Worm (Caenorhabditis elegans): Measurements from ENCODE around the gene dgk-2.

dgk-2 gene

DNA sequence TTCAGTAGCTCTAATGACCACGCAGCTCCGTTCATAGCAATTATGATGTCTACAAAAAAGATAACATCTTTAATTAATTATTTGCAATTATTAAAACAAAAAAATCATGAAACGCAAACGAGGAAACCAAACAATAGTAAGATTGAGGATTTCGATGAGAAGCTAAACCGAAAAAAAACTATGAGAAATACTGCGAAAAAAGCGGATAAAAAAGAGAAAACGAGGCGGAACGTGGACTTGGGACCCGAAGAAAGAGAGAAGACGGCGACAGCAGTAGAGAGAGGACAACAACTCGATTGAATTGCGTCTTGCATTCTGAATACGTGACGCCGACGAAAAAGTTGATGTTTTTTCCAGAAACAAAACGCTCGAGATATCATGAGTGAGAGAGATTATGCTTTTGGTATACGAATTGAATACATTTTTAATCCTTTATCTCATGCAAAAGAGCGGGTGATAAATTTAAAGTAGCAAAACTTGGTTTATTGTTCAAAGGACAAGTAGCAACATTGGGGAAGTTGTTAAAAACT, 15.3 kb downstream of the dgk-2 start, which contains the start of gene ncr-1:
ncr-1 (minus strand) TSS at position 51 of the 530 bp plus-strand sequence.
- TF ChIP-seq C34F6.9 (tag; optimal IDR thresholded peaks at IDR 0.05): peak; percentile 12
- TF ChIP-seq ama-1 (optimal IDR thresholded peaks at IDR 0.05): no peak
- peak; percentile 56 for TF ChIP-seq unc-55 (GFP tag; optimal IDR thresholded peaks at IDR 0.05)
- no peak for TF ChIP-seq nhr-10 (tag; optimal IDR thresholded peaks at IDR 0.05)

ce11 chrX:4484072-4484471, 20.1 kb downstream of the dgk-2 start:
- TF ChIP-seq blmp-1 (tag; optimal IDR thresholded peaks at IDR 0.05; ENCODE audit: insufficient read depth): peak; percentile 5
- TF ChIP-seq fos-1 (tag; optimal IDR thresholded peaks at IDR 0.05): peak; percentile 15
- TF ChIP-seq lin-13 (GFP tag; optimal IDR thresholded peaks at IDR 0.05): no peak
- TF ChIP-seq nhr-129 (tag; optimal IDR thresholded peaks at IDR 0.05): peak; percentile 5

- TF ChIP-seq nhr-6 (tag; optimal IDR thresholded peaks at IDR 0.05): no peak
- TF ChIP-seq crh-2 (tag; optimal IDR thresholded peaks at IDR 0.05): peak; percentile 39
- no peak for TF ChIP-seq Y55F3AM.14 (GFP tag; optimal IDR thresholded peaks at IDR 0.05)
- TF ChIP-seq nhr-129 (tag; optimal IDR thresholded peaks at IDR 0.05): no peak
- peak; percentile 91 for TF ChIP-seq fos-1 (tag; optimal IDR thresholded peaks at IDR 0.05)
- no peak for TF ChIP-seq nhr-23 (tag; optimal IDR thresholded peaks at IDR 0.05)
These were observed 23.4 kb downstream of the dgk-2 start for ce11 chrX:4480800-4481199.

DNA sequence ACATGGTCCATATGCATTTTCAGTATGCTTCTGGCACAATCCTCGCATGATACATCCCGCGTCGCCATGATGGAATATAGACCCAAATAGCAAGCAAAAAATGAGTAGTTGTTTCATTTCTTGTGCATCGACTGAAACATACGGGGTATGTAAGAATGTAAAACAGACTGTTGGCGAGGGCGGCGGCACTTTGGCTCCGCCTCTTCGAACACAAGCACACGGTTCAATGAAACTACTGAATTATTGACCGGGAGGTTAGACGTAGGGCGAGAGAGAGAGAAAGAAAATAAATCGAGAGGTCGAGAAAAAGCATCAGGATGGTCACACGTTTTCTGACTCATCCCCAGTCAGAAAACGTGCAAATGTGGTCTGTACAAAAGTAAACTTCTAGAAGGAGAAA, 24.2 kb downstream of the dgk-2 start:
- TF ChIP-seq unc-55 (GFP tag; optimal IDR thresholded peaks at IDR 0.05) (no peak), fos-1 (tag; optimal IDR thresholded peaks at IDR 0.05) (no peak), ztf-11 (tag; optimal IDR thresholded peaks at IDR 0.05) (no peak), nhr-6 (tag; optimal IDR thresholded peaks at IDR 0.05) (no peak), nhr-129 (tag; optimal IDR thresholded peaks at IDR 0.05) (no peak), blmp-1 (tag; optimal IDR thresholded peaks at IDR 0.05; ENCODE audit: insufficient read depth) (no peak), nhr-21 (tag; optimal IDR thresholded peaks at IDR 0.05) (no peak), nhr-12 (tag; optimal IDR thresholded peaks at IDR 0.05) (no peak), egl-27 (tag; optimal IDR thresholded peaks at IDR 0.05) (no peak), lin-13 (GFP tag; optimal IDR thresholded peaks at IDR 0.05) (no peak), aly-2 (tag; optimal IDR thresholded peaks at IDR 0.05) (no peak), ztf-4 (tag; optimal IDR thresholded peaks at IDR 0.05) (no peak), alr-1 (tag; optimal IDR thresholded peaks at IDR 0.05) (no peak), lsy-2 (tag; optimal IDR thresholded peaks at IDR 0.05) (no peak), elt-1 (tag; optimal IDR thresholded peaks at IDR 0.05) (no peak)

DNA sequence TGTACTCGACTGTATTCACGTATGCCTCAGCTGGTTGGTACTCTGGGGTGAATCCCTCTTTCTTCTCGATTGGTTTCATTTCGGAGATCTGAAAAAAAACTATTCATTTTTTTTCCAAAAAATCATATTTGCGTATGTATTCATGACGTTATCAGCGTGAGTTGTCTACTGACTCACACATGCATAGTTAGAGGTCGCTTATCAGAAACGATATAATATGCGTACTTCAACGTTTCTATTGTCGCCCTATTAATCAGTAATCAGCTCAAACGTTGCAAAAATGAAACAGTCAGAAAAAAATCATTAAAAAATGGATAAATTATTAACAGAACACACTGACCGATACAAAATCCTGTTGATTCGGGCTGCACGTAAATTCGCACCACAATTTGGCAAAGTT, 25.7 kb downstream of the dgk-2 start:
- TF ChIP-seq skn-1 (tag; optimal IDR thresholded peaks at IDR 0.05) (no peak), crh-2 (tag; optimal IDR thresholded peaks at IDR 0.05) (peak; percentile 41), fos-1 (tag; optimal IDR thresholded peaks at IDR 0.05) (peak; percentile 99), nhr-77 (tag; optimal IDR thresholded peaks at IDR 0.05) (no peak)

ce11 chrX:4469297-4469816, 34.8 kb downstream of the dgk-2 start, which contains the start of gene asb-2:
TSS of gene asb-2 (plus strand) at chrX:4469766.
- TF ChIP-seq sem-4 (tag; optimal IDR thresholded peaks at IDR 0.05) (peak; percentile 77), nhr-21 (tag; optimal IDR thresholded peaks at IDR 0.05) (peak; percentile 87), ceh-16 (tag; optimal IDR thresholded peaks at IDR 0.05) (peak; percentile 42), F13H6.1 (tag; optimal IDR thresholded peaks at IDR 0.05) (peak; percentile 78), lin-39 (tag; optimal IDR thresholded peaks at IDR 0.05) (no peak), unc-39 (tag; optimal IDR thresholded peaks at IDR 0.05) (no peak), ZK546.5 (tag; optimal IDR thresholded peaks at IDR 0.05) (no peak), ztf-11 (tag; optimal IDR thresholded peaks at IDR 0.05) (no peak), elt-1 (tag; optimal IDR thresholded peaks at IDR 0.05) (no peak), zag-1 (tag; optimal IDR thresholded peaks at IDR 0.05) (peak; percentile 50), unc-55 (GFP tag; optimal IDR thresholded peaks at IDR 0.05) (peak; percentile 88), mdl-1 (tag; optimal IDR thresholded peaks at IDR 0.05) (no peak), mbf-1 (tag; optimal IDR thresholded peaks at IDR 0.05) (no peak), fos-1 (tag; optimal IDR thresholded peaks at IDR 0.05) (peak; percentile 78), unc-62 (GFP tag; optimal IDR thresholded peaks at IDR 0.05) (no peak), sma-3 (GFP tag; optimal IDR thresholded peaks at IDR 0.05) (peak; percentile 90), nhr-6 (tag; optimal IDR thresholded peaks at IDR 0.05) (peak; percentile 57), nhr-129 (tag; optimal IDR thresholded peaks at IDR 0.05) (peak; percentile 94), R02D3.7 (tag; optimal IDR thresholded peaks at IDR 0.05) (peak; percentile 4), sma-9 (GFP tag; optimal IDR thresholded peaks at IDR 0.05) (peak; percentile 88), sma-9 (tag; optimal IDR thresholded peaks at IDR 0.05) (no peak), nhr-23 (tag; optimal IDR thresholded peaks at IDR 0.05) (no peak), ztf-4 (tag; optimal IDR thresholded peaks at IDR 0.05) (peak; percentile 62), nhr-12 (tag; optimal IDR thresholded peaks at IDR 0.05) (no peak), aly-2 (tag; optimal IDR thresholded peaks at IDR 0.05) (no peak), snpc-4 (tag; optimal IDR thresholded peaks at IDR 0.05) (peak; percentile 62), nhr-10 (tag; optimal IDR thresholded peaks at IDR 0.05) (no peak), nhr-237 (tag; optimal IDR thresholded peaks at IDR 0.05) (no peak), blmp-1 (tag; optimal IDR thresholded peaks at IDR 0.05; ENCODE audit: insufficient read depth) (peak; percentile 43), Y55F3AM.14 (GFP tag; optimal IDR thresholded peaks at IDR 0.05) (no peak), lin-13 (GFP tag; optimal IDR thresholded peaks at IDR 0.05) (peak; percentile 91), skn-1 (tag; optimal IDR thresholded peaks at IDR 0.05) (no peak), peb-1 (tag; optimal IDR thresholded peaks at IDR 0.05) (no peak)
